Worm (Caenorhabditis elegans) whole organism, L3 larva: ENCODE results near the gene btb-11.

Experiments used
- egl-27 ChIP-seq: sonication (generic microtip); optimal IDR thresholded peaks from 4 replicates; lab custom pipeline; 2017; ENCODE audit warnings: missing biosample characterization, missing genetic modification reagents, missing genetic modification characterization
- fkh-10 ChIP-seq: sonication (generic microtip); optimal IDR thresholded peaks from 2 replicates; lab custom pipeline; 2017; ENCODE audit warnings: missing biosample characterization, missing genetic modification reagents, missing genetic modification characterization
- ztf-4 ChIP-seq: fragments of 150-350 bp; optimal IDR thresholded peaks from 2 replicates; lab custom pipeline; 2014; ENCODE audit warnings: missing biosample characterization, missing genetic modification characterization

ce11 chrII:1049849-1050248, 25.3 kb upstream of the btb-11 start, which contains the start of gene fbxb-40:
- TF ChIP-seq ztf-4 (tag; lab: Kevin White, UChicago) (no peak), fkh-10 (GFP tag; lab: Kevin White, UChicago) (no peak), egl-27 (tag; lab: Kevin White, UChicago) (no peak)
